Worm (Caenorhabditis elegans): Measurements from ENCODE around the gene Y19D10B.8.
A peak's percentile ranks its signal among the peaks of the same experiment; 100 is the strongest.

The Y19D10B.8 gene

DNA sequence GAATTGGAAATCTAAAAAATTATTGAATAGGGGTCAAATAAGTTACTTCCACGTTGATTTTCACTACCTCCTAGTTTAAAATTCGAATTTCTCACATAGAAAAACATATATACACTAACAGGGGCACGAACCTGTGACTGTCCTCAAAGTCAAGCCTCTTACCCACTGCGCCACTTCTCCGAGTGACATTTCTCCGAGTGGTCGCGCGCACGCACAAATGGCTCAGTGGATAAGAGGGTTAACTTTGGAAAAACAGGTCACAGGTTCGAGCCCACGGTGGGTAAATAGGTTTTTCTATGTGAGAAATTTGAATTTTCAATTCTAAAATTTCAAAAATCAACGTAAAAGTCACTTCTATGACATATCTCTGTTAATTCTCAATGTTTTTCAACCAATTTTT lies 23.5 kb downstream of the Y19D10B.8 start:
- peak; percentile 64 for TF ChIP-seq tbp1 (GFP tag; optimal IDR thresholded peaks at IDR 0.05)
- peak; percentile 22; the same call in 1 of the 2 replicates for TF ChIP-seq egrh-3 (GFP tag; IDR thresholded peaks at IDR 0.05)
- TF ChIP-seq hmg-1.2 (GFP tag; IDR thresholded peaks at IDR 0.05), result peak; percentile 10; the same call in 1 of the 2 replicates
- TF ChIP-seq D2030.7 (GFP tag; IDR thresholded peaks at IDR 0.05), result peak; percentile 21; the same call in 1 of the 2 replicates
- TF ChIP-seq bed-2 (GFP tag; IDR thresholded peaks at IDR 0.05), result no peak
- no peak for TF ChIP-seq rpc-1 (optimal IDR thresholded peaks at IDR 0.05)
- peak; percentile 50 for TF ChIP-seq rpc-1 (tag; optimal IDR thresholded peaks at IDR 0.05)
- 0 out of 2 replicates have a peak, but pooled peaks have one; percentile 29 for TF ChIP-seq mcd-1 (GFP tag; IDR thresholded peaks at IDR 0.05)
- TF ChIP-seq lin-35 (GFP tag; optimal IDR thresholded peaks at IDR 0.05), result no peak
- TF ChIP-seq lsl-1 (GFP tag; optimal IDR thresholded peaks at IDR 0.05), result no peak
- peak; percentile 14 for TF ChIP-seq efl-1 (GFP tag; optimal IDR thresholded peaks at IDR 0.05)
- no peak for TF ChIP-seq snpc-1.3 (tag; optimal IDR thresholded peaks at IDR 0.05; ENCODE audit: insufficient read depth)
- no peak for TF ChIP-seq snpc-4 (GFP tag; optimal IDR thresholded peaks at IDR 0.05)
- peak in 1 of 4 experiments; percentile 44 for TF ChIP-seq snpc-4 (tag; optimal IDR thresholded peaks at IDR 0.05)
- TF ChIP-seq dox-1 (GFP tag; IDR thresholded peaks at IDR 0.05), result peak; percentile 26; the same call in 1 of the 2 replicates
- no peak for TF ChIP-seq ceh-27 (GFP tag; optimal IDR thresholded peaks at IDR 0.05)

DNA sequence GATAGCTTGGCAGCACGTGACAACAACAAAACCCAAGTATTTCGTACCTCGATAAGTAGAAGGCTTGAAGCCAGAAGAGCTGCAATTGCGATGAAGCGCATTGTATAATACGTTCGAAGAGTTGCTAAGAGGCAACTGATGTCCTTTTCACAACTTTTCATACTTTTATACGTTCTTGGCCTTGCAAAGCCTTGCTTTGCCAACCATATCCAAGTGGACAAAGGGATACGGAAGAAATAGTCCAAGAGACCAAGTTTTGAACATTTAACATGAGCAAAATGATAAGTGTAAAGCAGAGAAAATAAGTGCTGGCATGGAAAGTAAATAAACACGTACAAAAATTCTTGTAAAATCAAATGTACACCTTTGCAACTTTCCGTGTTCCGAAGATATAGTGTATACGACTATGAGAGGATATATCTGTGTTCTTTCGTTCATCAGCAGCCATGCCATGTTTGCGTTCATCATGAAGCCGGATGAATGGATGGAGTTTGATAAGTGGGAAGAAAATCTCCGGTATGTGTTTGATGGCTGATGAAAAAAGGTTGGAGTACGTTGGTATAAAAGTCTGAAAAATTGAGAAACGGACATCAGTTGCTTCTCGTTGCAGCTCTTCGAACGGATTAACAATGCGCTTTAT lies 26.4 kb downstream of the Y19D10B.8 start, which contains the start of the genes Y5H2A.4 and abu-4:
TSS of gene Y5H2A.4 (minus strand) at position 101 of the 640 bp plus-strand sequence.
TSS of gene abu-4 (plus strand) at position 590 of the 640 bp plus-strand sequence.
- TF ChIP-seq F52B5.7 (tag; optimal IDR thresholded peaks at IDR 0.05), result no peak
- no peak for TF ChIP-seq sdz-38 (tag; optimal IDR thresholded peaks at IDR 0.05)
- TF ChIP-seq K12H6.12 (tag; optimal IDR thresholded peaks at IDR 0.05), result no peak
- no peak for TF ChIP-seq snpc-1.1 (tag; optimal IDR thresholded peaks at IDR 0.05; ENCODE audit: insufficient read depth)
- no peak for TF ChIP-seq mxl-1 (tag; optimal IDR thresholded peaks at IDR 0.05)
- no peak for TF ChIP-seq ZK185.1 (tag; optimal IDR thresholded peaks at IDR 0.05; ENCODE audit: poor library complexity, severe bottlenecking)
- TF ChIP-seq madf-10 (tag; optimal IDR thresholded peaks at IDR 0.05), result no peak

DNA sequence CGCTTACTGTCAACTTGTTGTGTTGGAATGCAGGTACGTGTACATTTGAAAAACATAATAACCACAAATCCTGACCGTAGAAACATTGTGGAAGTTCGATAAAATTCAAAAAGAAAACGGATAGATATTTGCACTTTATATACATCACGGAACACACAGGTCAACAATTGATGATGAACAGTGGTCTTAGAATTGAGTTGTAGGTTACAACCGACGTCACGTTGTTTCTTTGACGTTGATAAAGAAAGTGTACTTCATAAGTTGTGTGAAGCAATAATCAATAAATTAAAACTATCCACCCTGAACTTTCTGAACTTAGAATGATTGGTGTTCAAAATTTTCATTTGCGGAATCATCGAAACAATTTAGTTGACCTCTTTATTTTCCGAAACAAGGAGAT lies 29.1 kb downstream of the Y19D10B.8 start, which contains the start of gene Y5H2A.1:
TSS of gene Y5H2A.1 (minus strand) at position 101 of the 400 bp plus-strand sequence.
- TF ChIP-seq hlh-12 (tag; optimal IDR thresholded peaks at IDR 0.05) (no peak), ztf-3 (GFP tag; optimal IDR thresholded peaks at IDR 0.05) (no peak), let-607 (tag; optimal IDR thresholded peaks at IDR 0.05) (no peak), ZK185.1 (tag; optimal IDR thresholded peaks at IDR 0.05; ENCODE audit: poor library complexity, severe bottlenecking) (no peak), K11D2.4 (GFP tag; IDR thresholded peaks at IDR 0.05) (no peak), zfh-2 (GFP tag; conservative IDR thresholded peaks at IDR 0.05) (no peak), athp-1 (tag; optimal IDR thresholded peaks at IDR 0.05) (no peak), madf-8 (GFP tag; conservative IDR thresholded peaks at IDR 0.05) (no peak), repo-1 (tag; optimal IDR thresholded peaks at IDR 0.05) (no peak)

DNA sequence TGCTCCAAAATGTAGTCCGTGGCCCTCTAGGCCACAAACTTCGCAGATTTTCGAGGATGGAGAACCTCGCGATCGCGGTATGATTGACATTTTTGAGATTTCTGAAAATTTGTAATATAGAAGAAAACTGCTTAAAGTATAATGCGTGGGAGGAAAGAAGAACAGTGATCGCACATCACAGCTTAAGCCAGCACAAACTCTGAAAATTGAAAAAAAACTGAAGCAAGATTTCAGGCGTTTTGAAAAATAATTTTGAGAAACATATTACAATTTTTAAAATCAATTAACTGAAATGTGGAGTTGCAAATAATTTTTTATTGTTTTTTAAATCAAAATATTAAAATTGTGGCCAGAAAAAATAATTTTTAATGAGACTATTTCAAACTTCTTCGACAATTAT lies 33.8 kb downstream of the Y19D10B.8 start, which contains the start of gene nhr-275:
TSS of gene nhr-275 (minus strand) at position 101 of the 400 bp plus-strand sequence.
- no peak for TF ChIP-seq Y79H2A.3 (GFP tag; conservative IDR thresholded peaks at IDR 0.05)
- no peak for TF ChIP-seq rec-8 (tag; optimal IDR thresholded peaks at IDR 0.05)
- no peak for TF ChIP-seq hlh-26 (GFP tag; conservative IDR thresholded peaks at IDR 0.05)
- TF ChIP-seq die-1 (tag; optimal IDR thresholded peaks at IDR 0.05), result no peak
- TF ChIP-seq nhr-27 (tag; optimal IDR thresholded peaks at IDR 0.05), result no peak
- TF ChIP-seq tbx-9 (tag; optimal IDR thresholded peaks at IDR 0.05; ENCODE audit: borderline replicate concordance), result no peak
- no peak for TF ChIP-seq F49E8.2 (tag; optimal IDR thresholded peaks at IDR 0.05; ENCODE audit: insufficient read depth)
- no peak for TF ChIP-seq hrde-1 (tag; optimal IDR thresholded peaks at IDR 0.05; ENCODE audit: borderline replicate concordance)
- TF ChIP-seq lin-54 (GFP tag; optimal IDR thresholded peaks at IDR 0.05), result no peak
- TF ChIP-seq madf-8 (GFP tag; conservative IDR thresholded peaks at IDR 0.05), result no peak
- TF ChIP-seq snpc-4 (GFP tag; optimal IDR thresholded peaks at IDR 0.05), result no peak
- no peak for TF ChIP-seq snpc-4 (tag; optimal IDR thresholded peaks at IDR 0.05)
- TF ChIP-seq F22D6.2 (tag; optimal IDR thresholded peaks at IDR 0.05), result no peak
- TF ChIP-seq lsl-1 (GFP tag; optimal IDR thresholded peaks at IDR 0.05), result no peak
- no peak for TF ChIP-seq lsy-27 (tag; optimal IDR thresholded peaks at IDR 0.05; ENCODE audit: borderline replicate concordance, insufficient read depth)
